Fruit fly (Drosophila melanogaster): ENCODE measurements around the gene CG9150.

The CG9150 gene

dm6 chr2L:6062382-6063082 is 5.9 kb downstream of the CG9150 start, which contains the start of the genes ND-51 and CG13994 (continued):
- TF ChIP-seq CG3919 (GFP tag; optimal IDR thresholded peaks at IDR 0.05) (peak; percentile 79), Smox (GFP tag; optimal IDR thresholded peaks at IDR 0.05) (peak; percentile 70), acj6 (GFP tag; optimal IDR thresholded peaks at IDR 0.05) (peak; percentile 78), CG8119 (GFP tag; IDR thresholded peaks at IDR 0.05) (peak; percentile 49; the same call in 2 of the 3 replicates), CG1621 (tag; optimal IDR thresholded peaks at IDR 0.05) (peak; percentile 62), Sox14 (GFP tag; optimal IDR thresholded peaks at IDR 0.05) (peak; percentile 88), cyc (GFP tag; optimal IDR thresholded peaks at IDR 0.05) (peak; percentile 81), CG6854 (GFP tag; optimal IDR thresholded peaks at IDR 0.05) (no peak), CG6163 (GFP tag; IDR thresholded peaks at IDR 0.05) (peak; percentile 78), ss (GFP tag; optimal IDR thresholded peaks at IDR 0.05) (no peak), CG6276 (GFP tag; optimal IDR thresholded peaks at IDR 0.05) (no peak), eg (GFP tag; IDR thresholded peaks at IDR 0.05) (peak; percentile 79), esn (GFP tag; optimal IDR thresholded peaks at IDR 0.05) (peak; percentile 73), Met (GFP tag; optimal IDR thresholded peaks at IDR 0.05) (no peak), CG6808 (GFP tag; optimal IDR thresholded peaks at IDR 0.05) (peak; percentile 51), Blimp-1 (GFP tag; optimal IDR thresholded peaks at IDR 0.05) (no peak), spab (GFP tag; optimal IDR thresholded peaks at IDR 0.05) (peak; percentile 31), Sox102F (GFP tag; optimal IDR thresholded peaks at IDR 0.05) (no peak), CG8319 (GFP tag; optimal IDR thresholded peaks at IDR 0.05) (peak; percentile 43), CG11294 (GFP tag; IDR thresholded peaks at IDR 0.05) (peak; percentile 30; the same call in 1 of the 2 replicates), Eip75B (GFP tag; optimal IDR thresholded peaks at IDR 0.05) (peak; percentile 75)

dm6 chr2L:6060210-6060609 is 8.2 kb downstream of the CG9150 start, which contains the start of gene CG34180:
Gene CG34180, plus strand, starts transcription at chr2L:6060510.
- TF ChIP-seq ss (GFP tag; optimal IDR thresholded peaks at IDR 0.05) (no peak), salr (GFP tag; optimal IDR thresholded peaks at IDR 0.05) (no peak), Hr4 (GFP tag; optimal IDR thresholded peaks at IDR 0.05) (no peak), CG8119 (GFP tag; IDR thresholded peaks at IDR 0.05) (no peak), cyc (GFP tag; optimal IDR thresholded peaks at IDR 0.05) (no peak), CG11294 (GFP tag; IDR thresholded peaks at IDR 0.05) (no peak), Hr38 (GFP tag; optimal IDR thresholded peaks at IDR 0.05) (no peak), dac (GFP tag; optimal IDR thresholded peaks at IDR 0.05) (no peak), CG6163 (GFP tag; IDR thresholded peaks at IDR 0.05) (no peak), CG4318 (GFP tag; optimal IDR thresholded peaks at IDR 0.05) (no peak), lz (GFP tag; optimal IDR thresholded peaks at IDR 0.05) (no peak), Ets96B (tag; optimal IDR thresholded peaks at IDR 0.05) (no peak), CG1621 (tag; optimal IDR thresholded peaks at IDR 0.05) (no peak)

dm6 chr2L:6053874-6054469 is 14.4 kb downstream of the CG9150 start, which contains the start of gene CG13995:
Gene CG13995, plus strand, starts transcription at chr2L:6054302.
- 0 out of 2 replicates have a peak, but pooled peaks have one; percentile 20 for TF ChIP-seq CG15336 (GFP tag; IDR thresholded peaks at IDR 0.05)
- TF ChIP-seq salr (GFP tag; optimal IDR thresholded peaks at IDR 0.05): no peak
- TF ChIP-seq CG1621 (tag; optimal IDR thresholded peaks at IDR 0.05): peak; percentile 53
- TF ChIP-seq topi (GFP tag; optimal IDR thresholded peaks at IDR 0.05): no peak
- TF ChIP-seq ss (GFP tag; optimal IDR thresholded peaks at IDR 0.05): peak; percentile 8 to 19
- no peak for TF ChIP-seq CG6276 (GFP tag; optimal IDR thresholded peaks at IDR 0.05)
- TF ChIP-seq Ets21C (GFP tag; optimal IDR thresholded peaks at IDR 0.05): no peak
- no peak for TF ChIP-seq dac (GFP tag; optimal IDR thresholded peaks at IDR 0.05)
- no peak for TF ChIP-seq CG32006 (GFP tag; optimal IDR thresholded peaks at IDR 0.05)
- no peak for TF ChIP-seq Sox14 (GFP tag; optimal IDR thresholded peaks at IDR 0.05)

dm6 chr2L:6051212-6051621 is 17.2 kb downstream of the CG9150 start:
- TF ChIP-seq Eip93F (GFP tag; optimal IDR thresholded peaks at IDR 0.05): peak; percentile 94
- TF ChIP-seq CG1621 (tag; optimal IDR thresholded peaks at IDR 0.05): peak; percentile 94
- peak; percentile 90 for TF ChIP-seq salr (GFP tag; optimal IDR thresholded peaks at IDR 0.05)
- peak; percentile 93 for TF ChIP-seq CG6808 (GFP tag; optimal IDR thresholded peaks at IDR 0.05)
- peak; percentile 97 for TF ChIP-seq CG32006 (GFP tag; optimal IDR thresholded peaks at IDR 0.05)
- TF ChIP-seq CG11294 (GFP tag; IDR thresholded peaks at IDR 0.05): peak; percentile 91
- TF ChIP-seq dac (GFP tag; optimal IDR thresholded peaks at IDR 0.05): peak; percentile 92
- TF ChIP-seq Hr38 (GFP tag; optimal IDR thresholded peaks at IDR 0.05): no peak
- TF ChIP-seq CG3032 (tag; optimal IDR thresholded peaks at IDR 0.05): peak; percentile 93
- TF ChIP-seq Blimp-1 (GFP tag; optimal IDR thresholded peaks at IDR 0.05): peak; percentile 81
- peak; percentile 95 for TF ChIP-seq CG6854 (GFP tag; optimal IDR thresholded peaks at IDR 0.05)
- peak; percentile 88 for TF ChIP-seq CG8319 (GFP tag; optimal IDR thresholded peaks at IDR 0.05)
- peak; percentile 98 for TF ChIP-seq CG8119 (GFP tag; IDR thresholded peaks at IDR 0.05)
- peak; percentile 99 for TF ChIP-seq CG15336 (GFP tag; IDR thresholded peaks at IDR 0.05)
- TF ChIP-seq Hr4 (GFP tag; optimal IDR thresholded peaks at IDR 0.05): peak; percentile 97
- peak; percentile 98 for TF ChIP-seq net (GFP tag; optimal IDR thresholded peaks at IDR 0.05)
- TF ChIP-seq CG3919 (GFP tag; optimal IDR thresholded peaks at IDR 0.05): peak; percentile 97
- TF ChIP-seq CG10631 (GFP tag; optimal IDR thresholded peaks at IDR 0.05): peak; percentile 91
- peak; percentile 89 for TF ChIP-seq Gug (GFP tag; IDR thresholded peaks at IDR 0.05)
- TF ChIP-seq Sox14 (GFP tag; optimal IDR thresholded peaks at IDR 0.05): peak; percentile 96
- peak; percentile 99 for TF ChIP-seq Eip78C (GFP tag)
- peak; percentile 96 for TF ChIP-seq Smox (GFP tag; optimal IDR thresholded peaks at IDR 0.05)
- TF ChIP-seq Sox102F (GFP tag; optimal IDR thresholded peaks at IDR 0.05): peak; percentile 97
- peak; percentile 92 for TF ChIP-seq Lpt (GFP tag; optimal IDR thresholded peaks at IDR 0.05)

Measured in whole organism, prepupa.